Fruit fly (Drosophila melanogaster): ENCODE measurements around the gene msn.

Gene msn

dm6 chr3L:2548932-2549331 is 37.4 kb downstream of the msn start (continued):
- TF ChIP-seq Ets21C (GFP tag; optimal IDR thresholded peaks at IDR 0.05): no peak
- TF ChIP-seq Lpt (GFP tag; optimal IDR thresholded peaks at IDR 0.05): no peak
- peak; percentile 46 for TF ChIP-seq CG32006 (GFP tag; optimal IDR thresholded peaks at IDR 0.05)
- peak; percentile 24 for TF ChIP-seq Hr4 (GFP tag; optimal IDR thresholded peaks at IDR 0.05)
- TF ChIP-seq CG9139 (GFP tag; optimal IDR thresholded peaks at IDR 0.05): peak; percentile 59
- peak; percentile 41 for TF ChIP-seq esn (GFP tag; optimal IDR thresholded peaks at IDR 0.05)
- TF ChIP-seq salr (GFP tag; optimal IDR thresholded peaks at IDR 0.05): peak; percentile 8 to 33
- TF ChIP-seq CG8632 (GFP tag; optimal IDR thresholded peaks at IDR 0.05): peak; percentile 6
- TF ChIP-seq CG6792 (GFP tag; optimal IDR thresholded peaks at IDR 0.05): peak; percentile 25
- peak; percentile 47 for TF ChIP-seq CG10631 (GFP tag; optimal IDR thresholded peaks at IDR 0.05)
- no peak for TF ChIP-seq Sox14 (GFP tag; optimal IDR thresholded peaks at IDR 0.05)
- no peak for TF ChIP-seq CG8319 (GFP tag; optimal IDR thresholded peaks at IDR 0.05)
- TF ChIP-seq CG16779 (tag; optimal IDR thresholded peaks at IDR 0.05): no peak
- TF ChIP-seq CG3032 (tag; optimal IDR thresholded peaks at IDR 0.05): peak; percentile 41
- TF ChIP-seq Eip93F (GFP tag; optimal IDR thresholded peaks at IDR 0.05): no peak
- peak; percentile 19 for TF ChIP-seq Smox (GFP tag; optimal IDR thresholded peaks at IDR 0.05)
- TF ChIP-seq CG7368 (GFP tag; optimal IDR thresholded peaks at IDR 0.05): peak; percentile 59
- no peak for TF ChIP-seq fd59A (GFP tag; optimal IDR thresholded peaks at IDR 0.05)
- peak; percentile 26; the same call in 1 of the 2 replicates for TF ChIP-seq CG15336 (GFP tag; IDR thresholded peaks at IDR 0.05)
- peak; percentile 23 for TF ChIP-seq CG6854 (GFP tag; optimal IDR thresholded peaks at IDR 0.05)

- TF ChIP-seq ss (GFP tag; optimal IDR thresholded peaks at IDR 0.05) (peak in 1 of 2 experiments; percentile 35), fkh (GFP tag; optimal IDR thresholded peaks at IDR 0.05) (peak; percentile 27), dac (GFP tag; optimal IDR thresholded peaks at IDR 0.05) (no peak), Blimp-1 (GFP tag; optimal IDR thresholded peaks at IDR 0.05) (peak; percentile 31), Sox15 (GFP tag; optimal IDR thresholded peaks at IDR 0.05) (no peak), lz (GFP tag; optimal IDR thresholded peaks at IDR 0.05) (no peak)
Measured at dm6 chr3L:2545913-2546312, 40.4 kb downstream of the msn start.

dm6 chr3L:2545077-2545453 is 41.3 kb downstream of the msn start:
- TF ChIP-seq CG6163 (GFP tag; IDR thresholded peaks at IDR 0.05): peak; percentile 53; the same call in 2 of the 3 replicates
- 0 out of 3 replicates have a peak, but pooled peaks have one; percentile 14 for TF ChIP-seq eg (GFP tag; IDR thresholded peaks at IDR 0.05)
- no peak for TF ChIP-seq cyc (GFP tag; optimal IDR thresholded peaks at IDR 0.05)
- peak; percentile 64 for TF ChIP-seq Eip78C (GFP tag)
- no peak for TF ChIP-seq Sox15 (GFP tag; optimal IDR thresholded peaks at IDR 0.05)
- no peak for TF ChIP-seq CG8319 (GFP tag; optimal IDR thresholded peaks at IDR 0.05)
- no peak for TF ChIP-seq CG32006 (GFP tag; optimal IDR thresholded peaks at IDR 0.05)
- TF ChIP-seq CG8119 (GFP tag; IDR thresholded peaks at IDR 0.05): peak; percentile 17; the same call in 1 of the 3 replicates
- peak; percentile 7 for TF ChIP-seq CG3919 (GFP tag; optimal IDR thresholded peaks at IDR 0.05)

- no peak for TF ChIP-seq Hr4 (GFP tag; optimal IDR thresholded peaks at IDR 0.05)
- peak in 1 of 2 experiments; percentile 56 for TF ChIP-seq ss (GFP tag; optimal IDR thresholded peaks at IDR 0.05)
Measured at dm6 chr3L:2544435-2545076, 41.8 kb downstream of the msn start.

dm6 chr3L:2541361-2541760 is 45.0 kb downstream of the msn start:
- peak; percentile 1 for TF ChIP-seq Lpt (GFP tag; optimal IDR thresholded peaks at IDR 0.05)
- no peak for TF ChIP-seq CG10631 (GFP tag; optimal IDR thresholded peaks at IDR 0.05)
- no peak for TF ChIP-seq Blimp-1 (GFP tag; optimal IDR thresholded peaks at IDR 0.05)
- TF ChIP-seq CG32006 (GFP tag; optimal IDR thresholded peaks at IDR 0.05): peak; percentile 65
- TF ChIP-seq CG6276 (GFP tag; optimal IDR thresholded peaks at IDR 0.05): peak; percentile 11
- TF ChIP-seq CG15336 (GFP tag; IDR thresholded peaks at IDR 0.05): peak; percentile 58; the same call in 1 of the 2 replicates
- no peak for TF ChIP-seq dac (GFP tag; optimal IDR thresholded peaks at IDR 0.05)
- TF ChIP-seq CG6163 (GFP tag; IDR thresholded peaks at IDR 0.05): 0 out of 3 replicates have a peak, but pooled peaks have one; percentile 38
- TF ChIP-seq CG8632 (GFP tag; optimal IDR thresholded peaks at IDR 0.05): no peak
- peak; percentile 50 for TF ChIP-seq Hr4 (GFP tag; optimal IDR thresholded peaks at IDR 0.05)
- TF ChIP-seq CG4318 (GFP tag; optimal IDR thresholded peaks at IDR 0.05): peak; percentile 46
- TF ChIP-seq Eip78C (GFP tag): peak; percentile 72
- peak; percentile 11 for TF ChIP-seq OdsH (GFP tag; optimal IDR thresholded peaks at IDR 0.05)
- TF ChIP-seq CG8119 (GFP tag; IDR thresholded peaks at IDR 0.05): peak; percentile 24; the same call in 1 of the 3 replicates
- no peak for TF ChIP-seq CG6808 (GFP tag; optimal IDR thresholded peaks at IDR 0.05)
- no peak for TF ChIP-seq acj6 (GFP tag; optimal IDR thresholded peaks at IDR 0.05)
- TF ChIP-seq lz (GFP tag; optimal IDR thresholded peaks at IDR 0.05): no peak
- TF ChIP-seq fkh (GFP tag; optimal IDR thresholded peaks at IDR 0.05): no peak
- TF ChIP-seq CG11902 (GFP tag; optimal IDR thresholded peaks at IDR 0.05): no peak
- TF ChIP-seq cyc (GFP tag; optimal IDR thresholded peaks at IDR 0.05): no peak
- peak; percentile 33; the same call in 2 of the 3 replicates for TF ChIP-seq eg (GFP tag; IDR thresholded peaks at IDR 0.05)
- peak; percentile 16 for TF ChIP-seq achi (GFP tag; optimal IDR thresholded peaks at IDR 0.05)
- no peak for TF ChIP-seq Eip93F (GFP tag; optimal IDR thresholded peaks at IDR 0.05)
